Fruit fly (Drosophila melanogaster): ENCODE results near the gene boil.

DNA sequence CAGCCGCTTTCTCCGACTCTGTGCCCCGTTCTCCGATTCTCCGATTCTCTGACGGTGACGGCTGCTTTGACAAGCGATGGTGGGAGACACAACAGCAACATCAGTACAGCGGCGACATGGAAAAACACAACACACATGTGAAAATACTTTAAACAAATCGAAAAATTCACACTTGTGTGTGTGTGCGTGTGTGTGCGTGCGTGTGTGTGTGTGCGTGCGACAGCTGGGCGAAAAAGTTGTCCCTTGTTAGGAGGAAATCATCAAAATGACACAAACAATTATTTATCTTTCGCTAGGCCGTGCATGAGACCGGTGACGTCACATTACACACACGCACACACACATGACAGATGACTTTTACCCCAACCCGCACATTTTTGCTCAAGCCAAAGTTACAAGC lies 21.4 kb downstream of the boil start:
- TF ChIP-seq CTCF (optimal IDR thresholded peaks at IDR 0.05) (no peak), CG8478 (optimal IDR thresholded peaks at IDR 0.05) (no peak)

Measured in S2 (cell line).